Fruit fly (Drosophila melanogaster): ENCODE measurements around the gene Ggamma30A.

Gene Ggamma30A

DNA sequence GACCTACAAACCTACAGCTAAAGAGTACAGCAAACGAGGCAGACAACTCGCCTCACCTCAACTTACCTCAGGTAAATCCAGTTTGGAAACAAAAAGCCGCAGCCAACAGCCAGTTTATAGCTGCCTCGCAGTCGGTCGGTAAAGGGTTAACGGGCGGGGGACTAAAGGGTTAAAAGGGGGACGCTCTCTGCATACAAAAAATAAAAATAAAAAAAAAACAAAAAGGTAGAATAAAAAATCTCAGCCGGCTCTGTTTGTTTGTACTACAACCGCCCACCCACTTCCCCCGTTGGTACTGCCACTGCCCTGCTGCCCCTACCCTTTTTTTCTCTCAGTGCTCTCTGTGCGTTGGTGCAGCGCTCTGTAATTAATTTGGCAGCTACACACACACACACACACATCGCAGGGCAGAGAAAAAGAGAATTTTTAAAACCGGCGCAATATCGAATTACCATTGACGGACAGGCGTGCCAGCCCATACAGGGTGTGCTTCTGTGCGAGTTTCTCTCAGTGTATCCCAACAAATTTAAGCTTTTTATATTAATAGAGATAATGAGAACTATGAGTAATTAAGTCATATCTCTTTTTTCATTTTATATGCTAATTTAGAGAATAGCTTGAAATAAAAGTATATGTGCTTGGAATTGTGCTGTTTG, 31.9 kb upstream of the Ggamma30A start (continued):
- TF ChIP-seq dati (GFP tag; IDR thresholded peaks at IDR 0.05) (peak; percentile 59; the same call in 1 of the 2 replicates), CG4424 (GFP tag; optimal IDR thresholded peaks at IDR 0.05) (peak; percentile 9), Atf6 (GFP tag; IDR thresholded peaks at IDR 0.05) (peak; percentile 60), gt (GFP tag; IDR thresholded peaks at IDR 0.05) (no peak), tgo (GFP tag; IDR thresholded peaks at IDR 0.05) (peak; percentile 83), bowl (GFP tag; IDR thresholded peaks at IDR 0.05) (peak; percentile 73; the same call in 1 of the 2 replicates), Meics (GFP tag; optimal IDR thresholded peaks at IDR 0.05) (peak; percentile 37), CG14050 (GFP tag; IDR thresholded peaks at IDR 0.05) (peak; percentile 52; the same call in 1 of the 3 replicates), CG7786 (GFP tag; optimal IDR thresholded peaks at IDR 0.05) (no peak), HLH3B (GFP tag; IDR thresholded peaks at IDR 0.05) (peak; percentile 78), gem (tag; optimal IDR thresholded peaks at IDR 0.05) (peak; percentile 42), Gug (GFP tag; IDR thresholded peaks at IDR 0.05) (peak; percentile 77)

dm6 chr2L:9225378-9225777, 31.0 kb upstream of the Ggamma30A start:
- TF ChIP-seq en (GFP tag; optimal IDR thresholded peaks at IDR 0.05): no peak
- no peak for TF ChIP-seq Sox102F (GFP tag; optimal IDR thresholded peaks at IDR 0.05)
- TF ChIP-seq crol (GFP tag; IDR thresholded peaks at IDR 0.05): peak; percentile 35; the same call in 1 of the 2 replicates
- no peak for TF ChIP-seq CG14667 (GFP tag; IDR thresholded peaks at IDR 0.05)
- peak; percentile 53 for TF ChIP-seq vvl (GFP tag; IDR thresholded peaks at IDR 0.05)
- TF ChIP-seq CG6654 (GFP tag; optimal IDR thresholded peaks at IDR 0.05): peak; percentile 88
- 0 out of 2 replicates have a peak, but pooled peaks have one; percentile 8 for TF ChIP-seq Drgx (GFP tag; IDR thresholded peaks at IDR 0.05)

- TF ChIP-seq gro (GFP tag; optimal IDR thresholded peaks at IDR 0.05): no peak
- no peak for TF ChIP-seq hbn (GFP tag; IDR thresholded peaks at IDR 0.05; ENCODE audit: partially characterized antibody)
- no peak for TF ChIP-seq Optix (GFP tag; IDR thresholded peaks at IDR 0.05)
- TF ChIP-seq unpg (GFP tag; optimal IDR thresholded peaks at IDR 0.05): no peak
- no peak for TF ChIP-seq PHDP (tag; optimal IDR thresholded peaks at IDR 0.05)
- TF ChIP-seq vnd (GFP tag; IDR thresholded peaks at IDR 0.05; ENCODE audit: partially characterized antibody): no peak
- TF ChIP-seq stc (GFP tag; IDR thresholded peaks at IDR 0.05): no peak
- no peak for TF ChIP-seq Vsx1 (GFP tag; optimal IDR thresholded peaks at IDR 0.05)
- TF ChIP-seq Fer1 (GFP tag; optimal IDR thresholded peaks at IDR 0.05): peak; percentile 25
- TF ChIP-seq Ravus (GFP tag; IDR thresholded peaks at IDR 0.05): no peak
- no peak for TF ChIP-seq CG7928 (GFP tag; optimal IDR thresholded peaks at IDR 0.05)
- no peak for TF ChIP-seq h (optimal IDR thresholded peaks at IDR 0.05)
- no peak for TF ChIP-seq p53 (GFP tag; optimal IDR thresholded peaks at IDR 0.05)
- TF ChIP-seq nau (GFP tag; optimal IDR thresholded peaks at IDR 0.05): no peak
- TF ChIP-seq crc (GFP tag; optimal IDR thresholded peaks at IDR 0.05): no peak
- no peak for TF ChIP-seq Camta (GFP tag; optimal IDR thresholded peaks at IDR 0.05)
- no peak for TF ChIP-seq slbo (GFP tag; IDR thresholded peaks at IDR 0.05)
- no peak for TF ChIP-seq crp (GFP tag; optimal IDR thresholded peaks at IDR 0.05)
- TF ChIP-seq NfI (GFP tag; optimal IDR thresholded peaks at IDR 0.05): no peak
- TF ChIP-seq Blimp-1 (GFP tag; optimal IDR thresholded peaks at IDR 0.05): peak; percentile 57
- no peak for TF ChIP-seq CG11696 (GFP tag; IDR thresholded peaks at IDR 0.05)
- TF ChIP-seq bsh (GFP tag; optimal IDR thresholded peaks at IDR 0.05): no peak
- no peak for TF ChIP-seq CG30020 (tag; optimal IDR thresholded peaks at IDR 0.05)
- peak; percentile 29; the same call in 1 of the 2 replicates for TF ChIP-seq vvl (GFP tag; IDR thresholded peaks at IDR 0.05)
- TF ChIP-seq tx (GFP tag; optimal IDR thresholded peaks at IDR 0.05): no peak
- no peak for TF ChIP-seq CG17385 (GFP tag; optimal IDR thresholded peaks at IDR 0.05)
- TF ChIP-seq Abd-B (GFP tag; optimal IDR thresholded peaks at IDR 0.05): no peak
- TF ChIP-seq scrt (GFP tag; optimal IDR thresholded peaks at IDR 0.05): no peak
- no peak for TF ChIP-seq CG11560 (tag; IDR thresholded peaks at IDR 0.05)
- TF ChIP-seq Hr3 (GFP tag; optimal IDR thresholded peaks at IDR 0.05): peak; percentile 1
Measured at dm6 chr2L:9229694-9230093, 26.7 kb upstream of the Ggamma30A start.
